Fruit fly (Drosophila melanogaster) whole organism, embryonic: Measurements from ENCODE around the gene CG12947.

ENCODE experiments used
- Adf1 ChIP-seq: fragments of 200-800 bp; sonication (Bioruptor generic); IDR thresholded peaks from 2 replicates; pipeline ENCODE4 v1.3.6; 2022; ENCODE audit warnings: missing biosample characterization, missing genetic modification characterization
- CG10543 ChIP-seq: fragments of 200-800 bp; sonication (Bioruptor generic); optimal IDR thresholded peaks from 3 replicates; lab custom pipeline; 2017; ENCODE audit warnings: missing biosample characterization, mild to moderate bottlenecking, missing genetic modification characterization, moderate library complexity
- CG11247 ChIP-seq: fragments of 200-800 bp; sonication (Bioruptor generic); IDR thresholded peaks from 2 replicates; pipeline ENCODE4 v1.3.6; 2022; ENCODE audit warnings: missing biosample characterization, missing genetic modification characterization
- CG12659 ChIP-seq: fragments of 200-800 bp; sonication (Bioruptor generic); optimal IDR thresholded peaks from 3 replicates; lab custom pipeline; 2017; ENCODE audit warnings: mild to moderate bottlenecking, missing biosample characterization, missing genetic modification reagents, missing genetic modification characterization
- CG13287 ChIP-seq: fragments of 200-800 bp; sonication (Bioruptor generic); IDR thresholded peaks from 2 replicates; pipeline ENCODE4 v1.3.6; 2022; ENCODE audit warnings: missing biosample characterization, missing genetic modification characterization; ENCODE audit not compliant: partially characterized antibody
- CG13775 ChIP-seq: fragments of 200-800 bp; sonication (Bioruptor generic); optimal IDR thresholded peaks from 3 replicates; lab custom pipeline; 2017; ENCODE audit warnings: missing biosample characterization, mild to moderate bottlenecking, missing genetic modification characterization
- CG17612 ChIP-seq: fragments of 200-800 bp; sonication (Bioruptor generic); IDR thresholded peaks from 2 replicates; pipeline ENCODE4 v1.3.6; 2022; ENCODE audit warnings: missing biosample characterization, missing genetic modification characterization
- CG18011 ChIP-seq: fragments of 200-800 bp; sonication (Bioruptor generic); optimal IDR thresholded peaks from 2 replicates; lab custom pipeline; 2017; ENCODE audit warnings: missing biosample characterization, missing genetic modification characterization, mild to moderate bottlenecking, moderate library complexity, missing genotype
- CG2712 ChIP-seq: fragments of 200-800 bp; optimal IDR thresholded peaks from 3 replicates; lab custom pipeline; 2019; ENCODE audit warnings: missing biosample characterization, mild to moderate bottlenecking, missing genetic modification characterization, moderate library complexity
- CG34422 ChIP-seq: fragments of 200-800 bp; sonication (Bioruptor generic); IDR thresholded peaks from 3 replicates; pipeline ENCODE4 v1.3.6; 2022; ENCODE audit warnings: missing biosample characterization, missing genetic modification characterization
- CG4707 ChIP-seq: fragments of 200-800 bp; sonication (Bioruptor generic); optimal IDR thresholded peaks from 2 replicates; lab custom pipeline; 2018; ENCODE audit warnings: missing biosample characterization, mild to moderate bottlenecking, missing genetic modification characterization, moderate library complexity
- CG6683 ChIP-seq: fragments of 200-800 bp; sonication (Bioruptor generic); optimal IDR thresholded peaks from 2 replicates; lab custom pipeline; 2017; ENCODE audit warnings: missing biosample characterization, mild to moderate bottlenecking, missing genetic modification characterization, missing genetic modification reagents
- CG8290 ChIP-seq, 3 experiments: fragments of 200-800 bp; sonication (Bioruptor generic); optimal IDR thresholded peaks; 2 replicates each; lab custom pipeline; 2016 to 2019; ENCODE audit warnings: missing biosample characterization in 3 of 3, missing genetic modification characterization in 3 of 3, mild to moderate bottlenecking in 2 of 3, moderate library complexity in 1 of 3
- CG8924 ChIP-seq: fragments of 200-800 bp; optimal IDR thresholded peaks from 3 replicates; lab custom pipeline; 2019; ENCODE audit warnings: missing biosample characterization, mild to moderate bottlenecking, missing genetic modification characterization, moderate library complexity
- CG9215 ChIP-seq: fragments of 200-800 bp; sonication (Bioruptor generic); IDR thresholded peaks from 2 replicates; pipeline ENCODE4 v1.3.6; 2022; ENCODE audit warnings: missing biosample characterization, missing genetic modification characterization
- D19B ChIP-seq: fragments of 200-800 bp; sonication (Bioruptor generic); optimal IDR thresholded peaks from 2 replicates; lab custom pipeline; 2017; ENCODE audit warnings: missing biosample characterization, mild to moderate bottlenecking, missing genetic modification characterization
- Dp ChIP-seq: fragments of 200-800 bp; sonication (Bioruptor generic); optimal IDR thresholded peaks from 2 replicates; lab custom pipeline; 2018; ENCODE audit warnings: missing biosample characterization, mild to moderate bottlenecking, missing genetic modification characterization, moderate library complexity
- Dref ChIP-seq: fragments of 200-800 bp; sonication (Bioruptor generic); IDR thresholded peaks from 2 replicates; pipeline ENCODE4 v1.3.6; 2022; ENCODE audit warnings: missing biosample characterization, missing genetic modification characterization
- E2f2 ChIP-seq: fragments of 200-800 bp; sonication (Bioruptor generic); IDR thresholded peaks from 2 replicates; pipeline ENCODE4 v1.3.6; 2022; ENCODE audit warnings: missing biosample characterization, missing genetic modification characterization
- HHEX ChIP-seq: fragments of 200-800 bp; sonication (Bioruptor generic); optimal IDR thresholded peaks from 3 replicates; lab custom pipeline; 2017; ENCODE audit warnings: missing biosample characterization, mild to moderate bottlenecking, missing genetic modification characterization, missing genetic modification reagents
- HLH3B ChIP-seq: fragments of 200-800 bp; sonication (Bioruptor generic); IDR thresholded peaks from 2 replicates; pipeline ENCODE4 v1.3.6; 2022; ENCODE audit warnings: missing biosample characterization, missing genetic modification characterization
- Hmr ChIP-seq: fragments of 200-800 bp; sonication (Bioruptor generic); optimal IDR thresholded peaks from 3 replicates; lab custom pipeline; 2017; ENCODE audit warnings: mild to moderate bottlenecking, missing biosample characterization, missing genetic modification reagents, missing genetic modification characterization
- MBD-R2 ChIP-seq: fragments of 200-800 bp; sonication (Bioruptor generic); IDR thresholded peaks from 2 replicates; pipeline ENCODE4 v1.3.6; 2022; ENCODE audit warnings: missing biosample characterization, missing genetic modification characterization
- MTF-1 ChIP-seq: fragments of 200-800 bp; sonication (Bioruptor generic); optimal IDR thresholded peaks from 2 replicates; lab custom pipeline; 2018; ENCODE audit warnings: missing biosample characterization, mild to moderate bottlenecking, missing genetic modification characterization, borderline replicate concordance
- Myb ChIP-seq: fragments of 200-800 bp; sonication (Bioruptor generic); optimal IDR thresholded peaks from 2 replicates; lab custom pipeline; 2016; ENCODE audit warnings: missing biosample characterization, missing genetic modification characterization
- Opbp ChIP-seq: fragments of 200-800 bp; sonication (Bioruptor generic); IDR thresholded peaks from 3 replicates; pipeline ENCODE4 v1.3.6; 2022; ENCODE audit warnings: missing biosample characterization, missing genetic modification characterization; ENCODE audit not compliant: partially characterized antibody
- Ptx1 ChIP-seq: fragments of 200-800 bp; sonication (Bioruptor generic); IDR thresholded peaks from 2 replicates; pipeline ENCODE4 v1.3.6; 2022; ENCODE audit warnings: missing biosample characterization, missing genetic modification characterization
- Tbp ChIP-seq: fragments of >200 bp; optimal IDR thresholded peaks from 2 replicates; lab custom pipeline; 2018; ENCODE audit warnings: missing biosample characterization, missing genetic modification characterization
- amos ChIP-seq: fragments of 200-800 bp; sonication (Bioruptor generic); IDR thresholded peaks from 2 replicates; pipeline ENCODE4 v1.3.6; 2022; ENCODE audit warnings: missing biosample characterization, missing genetic modification characterization; ENCODE audit not compliant: partially characterized antibody
- ap ChIP-seq: fragments of 200-800 bp; sonication (Bioruptor generic); IDR thresholded peaks from 2 replicates; pipeline ENCODE4 v1.3.6; 2022; ENCODE audit warnings: missing biosample characterization, missing genetic modification characterization
- crol ChIP-seq: fragments of 200-800 bp; sonication (Bioruptor generic); IDR thresholded peaks from 2 replicates; pipeline ENCODE4 v1.3.6; 2022; ENCODE audit warnings: missing biosample characterization, missing genetic modification characterization
- dan ChIP-seq: fragments of 200-800 bp; sonication (Bioruptor generic); IDR thresholded peaks from 2 replicates; pipeline ENCODE4 v1.3.6; 2022; ENCODE audit warnings: missing biosample characterization, missing genetic modification characterization
- dimm ChIP-seq: fragments of 200-800 bp; sonication (Bioruptor generic); IDR thresholded peaks from 2 replicates; pipeline ENCODE4 v1.3.6; 2022; ENCODE audit warnings: missing biosample characterization, missing genetic modification characterization
- dm ChIP-seq: fragments of 200-800 bp; sonication (Bioruptor generic); optimal IDR thresholded peaks from 3 replicates; lab custom pipeline; 2016; ENCODE audit warnings: missing biosample characterization, missing genetic modification characterization
- ewg ChIP-seq: fragments of 200-800 bp; sonication (Bioruptor generic); optimal IDR thresholded peaks from 3 replicates; lab custom pipeline; 2017; ENCODE audit warnings: mild to moderate bottlenecking, missing biosample characterization, missing genetic modification reagents, missing genetic modification characterization
- ftz-f1 ChIP-seq: fragments of 200-800 bp; sonication (Bioruptor generic); optimal IDR thresholded peaks from 2 replicates; lab custom pipeline; 2016; ENCODE audit warnings: missing biosample characterization, missing genetic modification characterization
- her ChIP-seq: fragments of 200-800 bp; sonication (Bioruptor generic); optimal IDR thresholded peaks from 2 replicates; lab custom pipeline; 2016; ENCODE audit warnings: missing biosample characterization, missing genetic modification characterization
- knrl ChIP-seq: fragments of 200-800 bp; sonication (Bioruptor generic); IDR thresholded peaks from 3 replicates; pipeline ENCODE4 v1.3.6; 2022; ENCODE audit warnings: missing biosample characterization, missing genetic modification characterization; ENCODE audit not compliant: partially characterized antibody
- lov ChIP-seq, 2 experiments: fragments of 200-800 bp in 1 of 2; fragments of >200 bp in 1 of 2; sonication (Bioruptor generic) in 1 of 2; IDR thresholded peaks in 1 of 2; optimal IDR thresholded peaks in 1 of 2; 2 replicates in 1 of 2; 3 replicates in 1 of 2; pipeline versions ENCODE4 v1.3.6 to Lab custom; 2017 to 2022; ENCODE audit warnings: missing biosample characterization in 1 of 2, missing genetic modification characterization in 1 of 2
- pita ChIP-seq: fragments of 200-800 bp; sonication (Bioruptor generic); optimal IDR thresholded peaks from 2 replicates; lab custom pipeline; 2017; ENCODE audit warnings: missing biosample characterization, mild to moderate bottlenecking, missing genetic modification characterization
- scrt ChIP-seq: fragments of 200-800 bp; sonication (Bioruptor generic); optimal IDR thresholded peaks from 2 replicates; lab custom pipeline; 2018; ENCODE audit warnings: missing biosample characterization, mild to moderate bottlenecking, missing genetic modification characterization, moderate library complexity
- sens ChIP-seq: fragments of 200-800 bp; sonication (Bioruptor generic); peaks from one replicate; lab custom pipeline; 2016; ENCODE audit warnings: missing biosample characterization, missing genetic modification characterization
- sr ChIP-seq: fragments of 200-800 bp; sonication (Bioruptor generic); IDR thresholded peaks from 3 replicates; pipeline ENCODE4 v1.3.6; 2022; ENCODE audit warnings: missing biosample characterization, missing genetic modification characterization
- ssp ChIP-seq: fragments of 200-800 bp; sonication (Bioruptor generic); IDR thresholded peaks from 2 replicates; pipeline ENCODE4 v1.3.6; 2022; ENCODE audit warnings: missing biosample characterization, missing genetic modification characterization
- stc ChIP-seq: fragments of 200-800 bp; sonication (Bioruptor generic); IDR thresholded peaks from 2 replicates; pipeline ENCODE4 v1.3.6; 2022; ENCODE audit warnings: missing biosample characterization, missing genetic modification characterization
- sug ChIP-seq: fragments of 200-800 bp; optimal IDR thresholded peaks from 2 replicates; lab custom pipeline; 2019; ENCODE audit warnings: missing biosample characterization, mild to moderate bottlenecking, missing genetic modification characterization, moderate library complexity
- unc-4 ChIP-seq: fragments of 200-800 bp; sonication (Bioruptor generic); IDR thresholded peaks from 2 replicates; pipeline ENCODE4 v1.3.6; 2022; ENCODE audit warnings: missing biosample characterization, missing genetic modification characterization; ENCODE audit not compliant: partially characterized antibody

Gene CG12947

DNA sequence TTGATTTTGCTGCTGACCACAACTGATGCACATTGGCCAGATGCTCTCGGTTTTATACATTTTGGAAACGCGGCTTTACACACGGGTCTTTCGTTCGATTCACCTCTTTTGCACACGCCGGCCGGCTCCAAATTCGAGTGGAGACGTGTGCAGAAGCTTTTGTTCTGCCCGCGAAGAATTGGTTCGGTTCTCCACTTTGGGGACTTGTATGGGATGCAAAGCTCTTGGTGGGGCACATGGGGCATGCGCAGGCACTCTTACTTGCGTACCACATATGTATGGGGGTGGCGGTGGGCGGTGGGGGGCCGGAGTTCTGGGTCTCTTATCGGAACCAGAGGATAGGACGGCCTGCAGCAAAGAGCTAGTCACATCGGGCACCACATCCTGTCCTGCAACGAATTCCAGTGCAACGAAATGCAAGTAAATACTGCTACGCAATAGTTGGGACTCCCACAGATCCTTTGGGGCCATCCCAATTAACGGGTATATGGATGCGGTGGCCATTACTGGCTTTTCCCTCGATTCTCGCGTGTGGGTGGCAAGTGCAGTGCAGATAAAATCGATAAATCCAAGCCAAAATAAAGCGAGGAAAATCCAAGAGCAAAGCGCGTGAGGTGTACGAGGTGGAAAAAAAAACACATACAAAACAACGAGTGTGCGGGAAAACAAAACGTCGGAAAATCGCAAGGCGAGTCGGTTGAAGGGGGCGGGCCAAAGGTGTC is 4.6 kb downstream of the CG12947 start, which contains the start of the genes MtnA and CG8500:
Gene MtnA (minus strand): TSS at position 30 of the 722 bp plus-strand sequence.
Gene CG8500 (plus strand): TSS at position 313 of the 722 bp plus-strand sequence.
- no peak for TF ChIP-seq D19B
- TF ChIP-seq ap (GFP tag; lab: Robert Waterston, UW) = no peak
- no peak for TF ChIP-seq lov (optimal IDR thresholded peaks at IDR 0.05; lab: Kevin White, UChicago)
- TF ChIP-seq lov (GFP tag; IDR thresholded peaks at IDR 0.05; lab: Robert Waterston, UW) = 0 out of 3 replicates have a peak, but pooled peaks have one; percentile 19
- TF ChIP-seq dm (GFP tag; lab: Kevin White, UChicago) = peak; percentile 3
- TF ChIP-seq CG12659 (GFP tag; lab: Kevin White, UChicago) = peak; percentile 20
- no peak for TF ChIP-seq CG8290 (GFP tag; optimal IDR thresholded peaks at IDR 0.05; lab: Kevin White, UChicago)
- TF ChIP-seq CG8290 (tag; optimal IDR thresholded peaks at IDR 0.05; lab: Kevin White, UChicago) = peak in 1 of 2 experiments; percentile 62
- TF ChIP-seq CG13287 (GFP tag; lab: Robert Waterston, UW) = peak; percentile 51
- no peak for TF ChIP-seq dan (GFP tag; lab: Robert Waterston, UW)
- TF ChIP-seq MTF-1 = peak; percentile 100
- TF ChIP-seq sr (GFP tag; lab: Robert Waterston, UW) = 0 out of 3 replicates have a peak, but pooled peaks have one; percentile 7
- TF ChIP-seq unc-4 (GFP tag; lab: Robert Waterston, UW) = 0 out of 2 replicates have a peak, but pooled peaks have one; percentile 28
- TF ChIP-seq HHEX (GFP tag; lab: Kevin White, UChicago) = no peak
- peak; percentile 44; the same call in 1 of the 2 replicates for TF ChIP-seq amos (GFP tag; lab: Robert Waterston, UW)
- 0 out of 2 replicates have a peak, but pooled peaks have one; percentile 12 for TF ChIP-seq Ptx1 (GFP tag; lab: Robert Waterston, UW)
- TF ChIP-seq stc = 0 out of 2 replicates have a peak, but pooled peaks have one; percentile 16
- TF ChIP-seq crol (GFP tag; lab: Robert Waterston, UW) = peak; percentile 93
- peak; percentile 11 for TF ChIP-seq CG6683 (GFP tag; lab: Kevin White, UChicago)
- TF ChIP-seq Hmr (GFP tag; lab: Kevin White, UChicago) = peak; percentile 79
- no peak for TF ChIP-seq CG18011 (GFP tag; lab: Kevin White, UChicago)
- TF ChIP-seq CG17612 (GFP tag; lab: Robert Waterston, UW) = no peak
- TF ChIP-seq Tbp = no peak
- peak; percentile 37 for TF ChIP-seq CG10543 (GFP tag; lab: Kevin White, UChicago)
- no peak for TF ChIP-seq dimm (GFP tag; lab: Robert Waterston, UW)
- TF ChIP-seq her = no peak
- no peak for TF ChIP-seq ssp (GFP tag; lab: Robert Waterston, UW)
- TF ChIP-seq knrl (GFP tag; lab: Robert Waterston, UW) = peak; percentile 19; the same call in 1 of the 3 replicates
- TF ChIP-seq CG11247 (GFP tag; lab: Robert Waterston, UW) = no peak
- peak; percentile 99 for TF ChIP-seq ewg
- TF ChIP-seq Dref (GFP tag; lab: Robert Waterston, UW) = 0 out of 2 replicates have a peak, but pooled peaks have one; percentile 28
- TF ChIP-seq sens (GFP tag; lab: Kevin White, UChicago) = peak; percentile 33
- TF ChIP-seq Adf1 (GFP tag; lab: Robert Waterston, UW) = peak; percentile 45; the same call in 1 of the 2 replicates
- TF ChIP-seq CG13775 (GFP tag; lab: Kevin White, UChicago) = no peak
- TF ChIP-seq scrt = no peak
- peak; percentile 68 for TF ChIP-seq E2f2 (GFP tag; lab: Robert Waterston, UW)
- TF ChIP-seq CG2712 (tag; lab: Kevin White, UChicago) = no peak
- no peak for TF ChIP-seq CG4707
- TF ChIP-seq Opbp (GFP tag; lab: Robert Waterston, UW) = 0 out of 3 replicates have a peak, but pooled peaks have one; percentile 24
- TF ChIP-seq ftz-f1 (GFP tag; lab: Kevin White, UChicago) = no peak
- peak; percentile 75; the same call in 2 of the 3 replicates for TF ChIP-seq CG34422
- peak; percentile 54 for TF ChIP-seq pita (GFP tag; lab: Kevin White, UChicago)
- peak; percentile 40 for TF ChIP-seq sug (tag; lab: Kevin White, UChicago)
- no peak for TF ChIP-seq HLH3B (GFP tag; lab: Robert Waterston, UW)
- TF ChIP-seq CG9215 (GFP tag; lab: Robert Waterston, UW) = no peak
- TF ChIP-seq Dp = peak; percentile 64
- TF ChIP-seq Myb (GFP tag; lab: Kevin White, UChicago) = no peak
- no peak for TF ChIP-seq CG8924
- TF ChIP-seq MBD-R2 (GFP tag; lab: Robert Waterston, UW) = peak; percentile 55; the same call in 1 of the 2 replicates
